Worm (Caenorhabditis elegans) whole organism, L1 larva: Measurements from ENCODE around the gene F25A2.1.

Experiments used
- C04F5.9 ChIP-seq: sonication (generic microtip); optimal IDR thresholded peaks from 2 replicates; lab custom pipeline; 2016; ENCODE audit warnings: missing genetic modification characterization, missing compliant biosample characterization
- C16A3.4 ChIP-seq: fragments of 150-350 bp; optimal IDR thresholded peaks from 2 replicates; lab custom pipeline; 2014; ENCODE audit warnings: missing biosample characterization, missing genetic modification characterization
- C34B4.2 ChIP-seq: sonication (generic microtip); optimal IDR thresholded peaks from 2 replicates; lab custom pipeline; 2017; ENCODE audit warnings: mild to moderate bottlenecking, missing genetic modification characterization, missing compliant biosample characterization
- F16B12.6 ChIP-seq: fragments of 150-350 bp; optimal IDR thresholded peaks from 2 replicates; lab custom pipeline; 2014; ENCODE audit warnings: missing biosample characterization, missing genetic modification characterization
- aha-1 ChIP-seq: fragments of 150-350 bp; optimal IDR thresholded peaks from 2 replicates; lab custom pipeline; 2014; ENCODE audit warnings: missing biosample characterization, missing genetic modification characterization
- alr-1 ChIP-seq: fragments of 200-800 bp; sonication (Bioruptor generic); optimal IDR thresholded peaks from 2 replicates; lab custom pipeline; 2018; ENCODE audit warnings: borderline replicate concordance, mild to moderate bottlenecking, missing genetic modification characterization, missing compliant biosample characterization
- blmp-1 ChIP-seq: fragments of 150-350 bp; optimal IDR thresholded peaks from 2 replicates; lab custom pipeline; 2014; ENCODE audit warnings: missing biosample characterization, missing genetic modification characterization
- ceh-8 ChIP-seq: fragments of 200-800 bp; sonication (Bioruptor generic); optimal IDR thresholded peaks from 2 replicates; lab custom pipeline; 2018; ENCODE audit warnings: mild to moderate bottlenecking, missing genetic modification characterization, moderate library complexity, missing compliant biosample characterization
- ceh-88 ChIP-seq: fragments of 200-800 bp; sonication (Bioruptor generic); IDR thresholded peaks from 2 replicates; pipeline ENCODE4 v1.3.6; 2022; ENCODE audit warnings: missing genetic modification characterization, missing compliant biosample characterization
- dpl-1 ChIP-seq, 3 experiments: fragments of 150-350 bp in 2 of 3; sonication (generic microtip) in 1 of 3; optimal IDR thresholded peaks; 2 replicates each; lab custom pipeline; 2014 to 2017; ENCODE audit warnings: missing biosample characterization in 3 of 3, missing genetic modification characterization in 3 of 3, missing genetic modification reagents in 3 of 3
- efl-1 ChIP-seq, 4 experiments: fragments of 150-350 bp; optimal IDR thresholded peaks in 3 of 4; peaks in 1 of 4; 1 replicate in 1 of 4; 2 replicates in 3 of 4; lab custom pipeline; 2014; ENCODE audit warnings: missing biosample characterization in 2 of 4, missing genetic modification characterization in 2 of 4, missing genetic modification reagents in 2 of 4
- efl-3 ChIP-seq: fragments of 200-800 bp; sonication (Bioruptor generic); optimal IDR thresholded peaks from 2 replicates; lab custom pipeline; 2018; ENCODE audit warnings: mild to moderate bottlenecking, missing genetic modification characterization, missing compliant biosample characterization
- egl-13 ChIP-seq: sonication (generic microtip); optimal IDR thresholded peaks from 2 replicates; lab custom pipeline; 2016; ENCODE audit warnings: missing genotype, missing genetic modification reagents, missing genetic modification characterization, missing compliant biosample characterization
- egl-27 ChIP-seq, 2 experiments: fragments of 150-350 bp in 1 of 2; sonication (generic microtip); optimal IDR thresholded peaks; 3 replicates each; lab custom pipeline; 2017 to 2018; ENCODE audit warnings: missing biosample characterization in 2 of 2, missing genetic modification characterization in 2 of 2, missing genetic modification reagents in 2 of 2
- elt-2 ChIP-seq: sonication (generic microtip); optimal IDR thresholded peaks from 2 replicates; lab custom pipeline; 2016; ENCODE audit warnings: missing genetic modification characterization, mild to moderate bottlenecking, inconsistent platforms, missing compliant biosample characterization, missing genetic modification reagents
- elt-3 ChIP-seq, 6 experiments: fragments of 150-350 bp in 1 of 6; sonication (generic microtip); optimal IDR thresholded peaks; 2 replicates each; lab custom pipeline; 2017 to 2018; ENCODE audit warnings: missing biosample characterization in 6 of 6, missing genetic modification characterization in 6 of 6, inconsistent platforms in 1 of 6
- fkh-10 ChIP-seq: sonication (generic microtip); optimal IDR thresholded peaks from 2 replicates; lab custom pipeline; 2017; ENCODE audit warnings: missing biosample characterization, missing genetic modification reagents, missing genetic modification characterization
- fkh-4 ChIP-seq: sonication (generic microtip); optimal IDR thresholded peaks from 2 replicates; lab custom pipeline; 2016; ENCODE audit warnings: missing compliant biosample characterization, missing genetic modification characterization, borderline replicate concordance
- fkh-8 ChIP-seq: sonication (generic microtip); optimal IDR thresholded peaks from 2 replicates; lab custom pipeline; 2016; ENCODE audit warnings: mild to moderate bottlenecking, missing genetic modification characterization, missing compliant biosample characterization
- grh-1 ChIP-seq: fragments of 200-800 bp; sonication (Bioruptor generic); IDR thresholded peaks from 2 replicates; pipeline ENCODE4 v1.3.6; 2022; ENCODE audit warnings: missing genetic modification reagents, missing genetic modification characterization, missing compliant biosample characterization
- hlh-17 ChIP-seq: fragments of 200-800 bp; sonication (Bioruptor generic); optimal IDR thresholded peaks from 2 replicates; lab custom pipeline; 2018; ENCODE audit warnings: missing genetic modification characterization, mild to moderate bottlenecking, missing compliant biosample characterization, moderate library complexity, borderline replicate concordance
- hlh-4 ChIP-seq: sonication (generic microtip); optimal IDR thresholded peaks from 2 replicates; lab custom pipeline; 2016; ENCODE audit warnings: mild to moderate bottlenecking, missing genetic modification characterization, missing compliant biosample characterization
- hpl-2 ChIP-seq: fragments of 150-350 bp; optimal IDR thresholded peaks from 2 replicates; lab custom pipeline; 2014; ENCODE audit warnings: missing biosample characterization, missing genetic modification reagents, missing genetic modification characterization
- irx-1 ChIP-seq: sonication (generic microtip); optimal IDR thresholded peaks from 2 replicates; lab custom pipeline; 2016; ENCODE audit warnings: missing genetic modification characterization, missing compliant biosample characterization
- jun-1 ChIP-seq: fragments of 150-350 bp; optimal IDR thresholded peaks from 2 replicates; lab custom pipeline; 2014; ENCODE audit warnings: missing biosample characterization, missing genetic modification reagents, missing genetic modification characterization
- lin-14 ChIP-seq: fragments of 200-800 bp; sonication (Bioruptor generic); optimal IDR thresholded peaks from 2 replicates; lab custom pipeline; 2018; ENCODE audit warnings: mild to moderate bottlenecking, missing genetic modification characterization, moderate library complexity, missing compliant biosample characterization
- lin-15B ChIP-seq: fragments of 150-350 bp; sonication (generic microtip); optimal IDR thresholded peaks from 3 replicates; lab custom pipeline; 2014; ENCODE audit warnings: missing biosample characterization, missing genetic modification characterization
- lin-39 ChIP-seq: fragments of 150-350 bp; optimal IDR thresholded peaks from 2 replicates; lab custom pipeline; 2014; ENCODE audit warnings: missing biosample characterization, missing genetic modification reagents, missing genetic modification characterization
- mdl-1 ChIP-seq, 2 experiments: fragments of 150-350 bp; optimal IDR thresholded peaks; 2 replicates each; lab custom pipeline; 2014 to 2017; ENCODE audit warnings: missing biosample characterization in 2 of 2, missing genetic modification characterization in 2 of 2, inconsistent platforms in 1 of 2
- nhr-11 ChIP-seq: fragments of 150-350 bp; optimal IDR thresholded peaks from 2 replicates; lab custom pipeline; 2014; ENCODE audit warnings: missing biosample characterization, missing genetic modification characterization
- nhr-12 ChIP-seq: sonication (generic microtip); optimal IDR thresholded peaks from 2 replicates; lab custom pipeline; 2017; ENCODE audit warnings: missing biosample characterization, missing genetic modification characterization
- nhr-19 ChIP-seq: fragments of 200-800 bp; sonication (Bioruptor generic); conservative IDR thresholded peaks from 2 replicates; pipeline ENCODE4 v1.3.6; 2022; ENCODE audit warnings: missing genetic modification characterization, missing compliant biosample characterization
- nhr-20 ChIP-seq: sonication (generic microtip); optimal IDR thresholded peaks from 2 replicates; lab custom pipeline; 2016; ENCODE audit warnings: mild to moderate bottlenecking, missing genetic modification characterization, missing compliant biosample characterization
- nhr-71 ChIP-seq: sonication (generic microtip); optimal IDR thresholded peaks from 2 replicates; lab custom pipeline; 2016; ENCODE audit warnings: mild to moderate bottlenecking, missing genetic modification characterization, moderate library complexity, missing compliant biosample characterization
- nhr-76 ChIP-seq: sonication (generic microtip); optimal IDR thresholded peaks from 2 replicates; lab custom pipeline; 2017; ENCODE audit warnings: missing biosample characterization, missing genetic modification characterization
- nhr-77 ChIP-seq: fragments of 150-350 bp; optimal IDR thresholded peaks from 2 replicates; lab custom pipeline; 2014; ENCODE audit warnings: missing biosample characterization, missing genetic modification characterization
- nhr-84 ChIP-seq: sonication (generic microtip); optimal IDR thresholded peaks from 2 replicates; lab custom pipeline; 2017; ENCODE audit warnings: missing biosample characterization, missing genetic modification characterization
- pag-3 ChIP-seq: sonication (generic microtip); optimal IDR thresholded peaks from 2 replicates; lab custom pipeline; 2017; ENCODE audit warnings: missing genetic modification characterization, mild to moderate bottlenecking, missing compliant biosample characterization, antibody characterized with exemption, borderline replicate concordance; ENCODE audit not compliant: insufficient read depth
- pqm-1 ChIP-seq: sonication (generic microtip); optimal IDR thresholded peaks from 3 replicates; lab custom pipeline; 2017; ENCODE audit warnings: missing biosample characterization, missing genetic modification characterization
- snu-23 ChIP-seq: sonication (generic microtip); optimal IDR thresholded peaks from 2 replicates; lab custom pipeline; 2016; ENCODE audit warnings: missing genetic modification characterization, missing compliant biosample characterization
- sptf-1 ChIP-seq: fragments of 150-350 bp; optimal IDR thresholded peaks from 2 replicates; lab custom pipeline; 2014; ENCODE audit warnings: missing biosample characterization, missing genetic modification characterization
- sup-37 ChIP-seq: fragments of 200-800 bp; sonication (Bioruptor generic); optimal IDR thresholded peaks from 2 replicates; lab custom pipeline; 2018; ENCODE audit warnings: mild to moderate bottlenecking, missing genetic modification characterization, missing compliant biosample characterization
- tbx-2 ChIP-seq: sonication (generic microtip); optimal IDR thresholded peaks from 2 replicates; lab custom pipeline; 2016; ENCODE audit warnings: missing genetic modification characterization, missing compliant biosample characterization
- unc-130 ChIP-seq: fragments of 150-350 bp; optimal IDR thresholded peaks from 2 replicates; lab custom pipeline; 2017; ENCODE audit warnings: missing biosample characterization, missing genetic modification characterization, inconsistent platforms
- unc-30 ChIP-seq: sonication (generic microtip); optimal IDR thresholded peaks from 2 replicates; lab custom pipeline; 2017; ENCODE audit warnings: missing biosample characterization, missing genetic modification characterization
- unc-98 ChIP-seq: fragments of 200-800 bp; sonication (Bioruptor generic); IDR thresholded peaks from 2 replicates; pipeline ENCODE4 v1.3.6; 2022; ENCODE audit warnings: missing genetic modification characterization, missing compliant biosample characterization
- vab-15 ChIP-seq: sonication (generic microtip); optimal IDR thresholded peaks from 2 replicates; lab custom pipeline; 2017; ENCODE audit warnings: missing genotype, mild to moderate bottlenecking, missing genetic modification characterization, missing compliant biosample characterization
- xbp-1 ChIP-seq: sonication (generic microtip); optimal IDR thresholded peaks from 2 replicates; lab custom pipeline; 2016; ENCODE audit warnings: missing genetic modification characterization, missing compliant biosample characterization
- zag-1 ChIP-seq: fragments of 150-350 bp; optimal IDR thresholded peaks from 2 replicates; lab custom pipeline; 2014; ENCODE audit warnings: missing biosample characterization, missing genetic modification characterization
- zip-4 ChIP-seq: fragments of 200-800 bp; sonication (Bioruptor generic); optimal IDR thresholded peaks from 2 replicates; lab custom pipeline; 2018; ENCODE audit warnings: mild to moderate bottlenecking, missing genetic modification characterization, moderate library complexity, missing compliant biosample characterization
- ztf-4 ChIP-seq: fragments of 150-350 bp; optimal IDR thresholded peaks from 2 replicates; lab custom pipeline; 2014; ENCODE audit warnings: missing biosample characterization, missing genetic modification characterization

F25A2.1 gene

DNA sequence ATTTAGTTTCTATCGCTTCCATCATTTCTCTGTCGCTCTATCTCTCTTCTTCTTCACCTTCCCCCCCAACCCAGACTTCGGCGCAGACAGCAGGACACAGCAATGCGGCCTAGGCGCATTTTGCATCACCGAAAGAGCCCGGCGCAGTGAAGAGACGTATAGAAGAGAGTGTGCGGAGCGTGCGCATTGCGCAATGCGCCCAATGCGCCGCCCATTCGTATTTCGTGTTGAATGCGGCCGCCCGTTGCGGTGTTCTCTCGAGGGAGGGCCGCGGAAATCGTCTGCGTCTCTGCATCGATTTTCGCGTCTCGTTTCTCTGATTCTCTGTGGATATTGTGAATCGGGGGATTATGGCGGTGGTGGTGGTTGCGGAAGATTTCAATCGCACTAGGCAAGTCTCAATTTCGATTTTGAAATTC is 28.0 kb upstream of the F25A2.1 start:
- peak; percentile 97 for TF ChIP-seq unc-130 (tag; lab: Kevin White, UChicago)
- peak; percentile 82 for TF ChIP-seq efl-3 (GFP tag; lab: Kevin White, UChicago)
- TF ChIP-seq fkh-8 (tag; lab: Kevin White, UChicago): peak; percentile 100
- TF ChIP-seq aha-1: peak; percentile 88
- TF ChIP-seq nhr-76 (tag; lab: Kevin White, UChicago): peak; percentile 59
- peak; percentile 99 for TF ChIP-seq snu-23
- TF ChIP-seq vab-15 (tag; lab: Kevin White, UChicago): no peak
- peak; percentile 99 for TF ChIP-seq sup-37
- peak; percentile 84 for TF ChIP-seq fkh-4 (tag; lab: Kevin White, UChicago)
- TF ChIP-seq unc-30 (tag; lab: Kevin White, UChicago): peak; percentile 77
- TF ChIP-seq nhr-84: no peak
- peak; percentile 100 for TF ChIP-seq egl-13 (tag; lab: Kevin White, UChicago)
- peak; percentile 99 for TF ChIP-seq nhr-20 (tag; lab: Kevin White, UChicago)
- peak; percentile 53 for TF ChIP-seq pqm-1
- peak; percentile 100 for TF ChIP-seq lin-14
- peak; percentile 56 for TF ChIP-seq F16B12.6 (tag; lab: Kevin White, UChicago)
- peak; percentile 86 for TF ChIP-seq hlh-4 (tag; lab: Kevin White, UChicago)
- peak; percentile 11 for TF ChIP-seq pag-3 (tag; lab: Kevin White, UChicago)
- peak; percentile 88 for TF ChIP-seq lin-39 (tag; lab: Kevin White, UChicago)
- TF ChIP-seq nhr-77 (tag; lab: Kevin White, UChicago): peak; percentile 97
- TF ChIP-seq egl-27 (tag; optimal IDR thresholded peaks at IDR 0.05; lab: Kevin White, UChicago): peak; percentile 69 to 91
- TF ChIP-seq ceh-88: peak; percentile 94
- peak; percentile 98 for TF ChIP-seq elt-2 (tag; lab: Kevin White, UChicago)
- TF ChIP-seq grh-1 (GFP tag; lab: Robert Waterston, UW): peak; percentile 92
- peak; percentile 100 for TF ChIP-seq nhr-71 (tag; lab: Kevin White, UChicago)
- TF ChIP-seq nhr-11: peak; percentile 97
- TF ChIP-seq hpl-2 (GFP tag; lab: Kevin White, UChicago): peak; percentile 79
- TF ChIP-seq hlh-17 (GFP tag; lab: Kevin White, UChicago): peak; percentile 77
- peak; percentile 89 to 94 for TF ChIP-seq efl-1 (optimal IDR thresholded peaks at IDR 0.05; lab: Kevin White, UChicago)
- peak; percentile 61 to 97 for TF ChIP-seq efl-1 (GFP tag; optimal IDR thresholded peaks at IDR 0.05 in 1 of 2; lab: Kevin White, UChicago)
- TF ChIP-seq unc-98 (GFP tag; lab: Robert Waterston, UW): peak; percentile 93
- peak in 4 of 6 experiments; percentile 27 to 94 (median 79) for TF ChIP-seq elt-3 (tag; optimal IDR thresholded peaks at IDR 0.05; lab: Kevin White, UChicago)
- TF ChIP-seq alr-1 (tag; lab: Kevin White, UChicago): no peak
- TF ChIP-seq xbp-1 (tag; lab: Kevin White, UChicago): peak; percentile 98
- TF ChIP-seq dpl-1 (GFP tag; optimal IDR thresholded peaks at IDR 0.05; lab: Kevin White, UChicago): peak; percentile 63 to 77 (median 66)
- TF ChIP-seq jun-1: peak; percentile 98
- TF ChIP-seq nhr-12: peak; percentile 55
- TF ChIP-seq C16A3.4 (tag; lab: Kevin White, UChicago): peak; percentile 90
- peak; percentile 10 to 94 for TF ChIP-seq mdl-1 (tag; optimal IDR thresholded peaks at IDR 0.05; lab: Kevin White, UChicago)
- peak; percentile 87 for TF ChIP-seq lin-15B (tag; lab: Kevin White, UChicago)
- no peak for TF ChIP-seq sptf-1
- peak; percentile 100 for TF ChIP-seq tbx-2 (tag; lab: Kevin White, UChicago)
- TF ChIP-seq C34B4.2 (tag; lab: Kevin White, UChicago): peak; percentile 100
- TF ChIP-seq ceh-8 (GFP tag; lab: Kevin White, UChicago): peak; percentile 98
- peak; percentile 99 for TF ChIP-seq fkh-10 (GFP tag; lab: Kevin White, UChicago)
- TF ChIP-seq C04F5.9 (tag; lab: Kevin White, UChicago): peak; percentile 77
- peak; percentile 99 for TF ChIP-seq nhr-19 (GFP tag; lab: Robert Waterston, UW)
- TF ChIP-seq zip-4 (GFP tag; lab: Kevin White, UChicago): peak; percentile 96
- peak; percentile 97 for TF ChIP-seq ztf-4 (tag; lab: Kevin White, UChicago)
- TF ChIP-seq blmp-1 (tag; lab: Kevin White, UChicago): peak; percentile 82
- TF ChIP-seq irx-1: peak; percentile 97
- peak; percentile 93 for TF ChIP-seq zag-1 (tag; lab: Kevin White, UChicago)
